Worm (Caenorhabditis elegans) whole organism, L4 larva: ENCODE results near the gene nstp-6.

Experiments
- ama-1 ChIP-seq: fragments of 150-350 bp; optimal IDR thresholded peaks from 2 replicates; lab custom pipeline; 2014; ENCODE audit warnings: inconsistent platforms, mixed read lengths
- ceh-82 ChIP-seq: sonication (generic microtip); optimal IDR thresholded peaks from 2 replicates; lab custom pipeline; 2017; ENCODE audit warnings: missing biosample characterization, missing genetic modification characterization
- hmg-1.1 ChIP-seq: fragments of 200-800 bp; sonication (Bioruptor generic); IDR thresholded peaks from 2 replicates; pipeline ENCODE4 v1.3.6; 2022; ENCODE audit warnings: missing genetic modification reagents, missing genetic modification characterization, missing compliant biosample characterization
- pqm-1 ChIP-seq: sonication (generic microtip); optimal IDR thresholded peaks from 2 replicates; lab custom pipeline; 2017; ENCODE audit warnings: missing biosample characterization, missing genetic modification characterization

ce11 chrIV:3509477-3510063 lies 37.8 kb downstream of the nstp-6 start, which contains the start of gene ced-10:
- TF ChIP-seq hmg-1.1 (GFP tag; lab: Robert Waterston, UW) (no peak), ama-1 (lab: Kevin White, UChicago) (no peak), ceh-82 (tag; lab: Kevin White, UChicago) (no peak), pqm-1 (tag; lab: Kevin White, UChicago) (no peak)
